Worm (Caenorhabditis elegans): Measurements from ENCODE around the gene tsp-18.

- TF ChIP-seq rbr-2 (tag; optimal IDR thresholded peaks at IDR 0.05) (no peak), spr-1 (tag; optimal IDR thresholded peaks at IDR 0.05) (no peak), unc-62 (GFP tag; optimal IDR thresholded peaks at IDR 0.05 in 1 of 2) (peak in 1 of 2 experiments; percentile 88), unc-62 (tag; optimal IDR thresholded peaks at IDR 0.05) (no peak), zag-1 (tag; optimal IDR thresholded peaks at IDR 0.05) (no peak), mdl-1 (tag; optimal IDR thresholded peaks at IDR 0.05) (no peak), Y48G9A.11 (GFP tag; IDR thresholded peaks at IDR 0.05) (no peak), ceh-82 (tag; optimal IDR thresholded peaks at IDR 0.05) (no peak), ztf-11 (tag; optimal IDR thresholded peaks at IDR 0.05) (no peak), nhr-76 (tag; optimal IDR thresholded peaks at IDR 0.05) (no peak), lin-15B (tag; optimal IDR thresholded peaks at IDR 0.05) (no peak), dmd-8 (GFP tag; IDR thresholded peaks at IDR 0.05) (no peak), mdt-29 (GFP tag; IDR thresholded peaks at IDR 0.05) (no peak), skn-1 (tag; optimal IDR thresholded peaks at IDR 0.05) (no peak), ama-1 (optimal IDR thresholded peaks at IDR 0.05) (no peak)
Measured at ce11 chrII:5952214-5952613, 47.9 kb downstream of the tsp-18 start.
